Worm (Caenorhabditis elegans) whole organism, midembryonic: ENCODE measurements around the gene dmd-9.

ENCODE experiments used
- cog-1 ChIP-seq: sonication (generic microtip); optimal IDR thresholded peaks from 2 replicates; lab custom pipeline; 2016; ENCODE audit warnings: missing genetic modification characterization, missing compliant biosample characterization
- flt-1 ChIP-seq: fragments of 200-800 bp; sonication (Bioruptor generic); IDR thresholded peaks from 2 replicates; pipeline ENCODE4 v1.3.6; 2022; ENCODE audit warnings: missing genetic modification characterization, missing compliant biosample characterization
- med-1 ChIP-seq: sonication (generic microtip); optimal IDR thresholded peaks from 2 replicates; lab custom pipeline; 2017; ENCODE audit warnings: missing genetic modification characterization, mild to moderate bottlenecking, missing compliant biosample characterization, antibody characterized with exemption, missing genetic modification reagents; ENCODE audit not compliant: insufficient read depth
- ztf-29 ChIP-seq: fragments of 200-800 bp; sonication (Bioruptor generic); IDR thresholded peaks from 2 replicates; pipeline ENCODE4 v1.3.6; 2022; ENCODE audit warnings: missing genetic modification reagents, missing genetic modification characterization, missing compliant biosample characterization

DNA sequence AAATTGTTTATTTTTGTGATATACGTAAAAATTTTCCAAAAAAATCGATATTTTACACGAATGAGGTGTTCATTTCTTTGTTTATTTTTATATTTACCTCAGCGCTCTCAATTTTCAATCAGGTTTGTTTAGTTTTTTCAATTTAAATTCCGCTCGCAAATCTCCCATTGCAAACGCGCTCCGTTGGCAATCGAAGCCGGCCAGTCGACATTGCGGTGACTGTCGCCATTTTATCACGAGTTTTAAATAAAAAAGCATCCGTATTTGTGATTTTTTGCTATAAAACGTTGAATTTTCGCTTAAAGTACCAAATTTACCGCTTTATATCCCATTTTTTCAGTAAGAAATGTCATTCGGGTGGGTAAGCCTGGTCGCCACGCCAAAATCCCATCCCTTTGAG is 40.9 kb downstream of the dmd-9 start, which contains the start of gene slmp-1:
- TF ChIP-seq cog-1 (tag; lab: Kevin White, UChicago) (no peak), med-1 (GFP tag; lab: Kevin White, UChicago) (no peak), ztf-29 (GFP tag; lab: Robert Waterston, UW) (no peak), flt-1 (no peak)
